Fruit fly (Drosophila melanogaster) whole organism, embryonic: ENCODE measurements around the gene geko.
A peak's percentile ranks its signal among the peaks of the same experiment; 100 is the strongest.

Experiments
- Atf-2 ChIP-seq: fragments of 200-800 bp; sonication (Bioruptor generic); optimal IDR thresholded peaks from 2 replicates; lab custom pipeline; 2016; ENCODE audit warnings: missing biosample characterization, missing genetic modification characterization
- CG10565 ChIP-seq: fragments of 200-800 bp; sonication (Bioruptor generic); optimal IDR thresholded peaks from 3 replicates; lab custom pipeline; 2016; ENCODE audit warnings: missing biosample characterization, mild to moderate bottlenecking, missing genetic modification characterization
- CG11247 ChIP-seq: fragments of 200-800 bp; sonication (Bioruptor generic); IDR thresholded peaks from 2 replicates; pipeline ENCODE4 v1.3.6; 2022; ENCODE audit warnings: missing biosample characterization, missing genetic modification characterization
- CG11560 ChIP-seq: fragments of 200-800 bp; sonication (Bioruptor generic); IDR thresholded peaks from 3 replicates; pipeline ENCODE4 v1.3.6; 2022; ENCODE audit warnings: missing biosample characterization, missing genetic modification characterization
- CG11695 ChIP-seq: fragments of 200-800 bp; sonication (Bioruptor generic); IDR thresholded peaks from 3 replicates; pipeline ENCODE4 v1.3.6; 2022; ENCODE audit warnings: missing biosample characterization, missing genetic modification characterization
- CG12391 ChIP-seq: fragments of 200-800 bp; sonication (Bioruptor generic); optimal IDR thresholded peaks from 3 replicates; lab custom pipeline; 2018; ENCODE audit warnings: missing biosample characterization, mild to moderate bottlenecking, missing genetic modification characterization, moderate library complexity
- CG13287 ChIP-seq: fragments of 200-800 bp; sonication (Bioruptor generic); IDR thresholded peaks from 2 replicates; pipeline ENCODE4 v1.3.6; 2022; ENCODE audit warnings: missing biosample characterization, missing genetic modification characterization; ENCODE audit not compliant: partially characterized antibody
- CG13624 ChIP-seq: fragments of 200-800 bp; sonication (Bioruptor generic); optimal IDR thresholded peaks from 2 replicates; lab custom pipeline; 2016; ENCODE audit warnings: missing biosample characterization, missing genetic modification characterization
- CG1529 ChIP-seq: fragments of 200-800 bp; sonication (Bioruptor generic); optimal IDR thresholded peaks from 3 replicates; lab custom pipeline; 2018; ENCODE audit warnings: missing biosample characterization, missing genetic modification characterization
- CG18599 ChIP-seq: fragments of 200-800 bp; sonication (Bioruptor generic); optimal IDR thresholded peaks from 3 replicates; lab custom pipeline; 2017; ENCODE audit warnings: missing biosample characterization, missing genetic modification characterization, mild to moderate bottlenecking, moderate library complexity, missing genetic modification reagents
- CG2120 ChIP-seq: fragments of 200-800 bp; sonication (Bioruptor generic); optimal IDR thresholded peaks from 3 replicates; lab custom pipeline; 2016; ENCODE audit warnings: missing biosample characterization, missing genetic modification characterization
- CG2875 ChIP-seq: fragments of 200-800 bp; sonication (Bioruptor generic); optimal IDR thresholded peaks from 2 replicates; lab custom pipeline; 2017; ENCODE audit warnings: missing biosample characterization, mild to moderate bottlenecking, missing genetic modification characterization, missing genetic modification reagents
- CG31365 ChIP-seq: fragments of 200-800 bp; sonication (Bioruptor generic); optimal IDR thresholded peaks from 2 replicates; lab custom pipeline; 2018; ENCODE audit warnings: missing biosample characterization, mild to moderate bottlenecking, missing genetic modification characterization
- CG3995 ChIP-seq: fragments of 200-800 bp; sonication (Bioruptor generic); optimal IDR thresholded peaks from 3 replicates; lab custom pipeline; 2016; ENCODE audit warnings: missing biosample characterization, missing genetic modification characterization
- CG4328 ChIP-seq: fragments of 200-800 bp; sonication (Bioruptor generic); optimal IDR thresholded peaks from 3 replicates; lab custom pipeline; 2017; ENCODE audit warnings: missing biosample characterization, missing genetic modification reagents, missing genetic modification characterization
- CG7987 ChIP-seq: fragments of 200-800 bp; sonication (Bioruptor generic); optimal IDR thresholded peaks from 2 replicates; lab custom pipeline; 2018; ENCODE audit warnings: missing biosample characterization, mild to moderate bottlenecking, missing genetic modification characterization, moderate library complexity
- CG8290 ChIP-seq, 3 experiments: fragments of 200-800 bp; sonication (Bioruptor generic); optimal IDR thresholded peaks; 2 replicates each; lab custom pipeline; 2016 to 2019; ENCODE audit warnings: missing biosample characterization in 3 of 3, missing genetic modification characterization in 3 of 3, mild to moderate bottlenecking in 2 of 3, moderate library complexity in 1 of 3
- Chrac-16 ChIP-seq: fragments of 200-800 bp; sonication (Bioruptor generic); optimal IDR thresholded peaks from 3 replicates; lab custom pipeline; 2016; ENCODE audit warnings: missing biosample characterization, missing genetic modification characterization
- CkIIα-i1 ChIP-seq: fragments of 200-800 bp; sonication (Bioruptor generic); IDR thresholded peaks from 2 replicates; pipeline ENCODE4 v1.3.6; 2022; ENCODE audit warnings: missing biosample characterization, missing genetic modification characterization
- Dip2 ChIP-seq: fragments of 200-800 bp; sonication (Bioruptor generic); IDR thresholded peaks from 2 replicates; pipeline ENCODE4 v1.3.6; 2022; ENCODE audit warnings: missing biosample characterization, missing genetic modification characterization
- Elba2 ChIP-seq: fragments of 200-800 bp; sonication (Bioruptor generic); optimal IDR thresholded peaks from 3 replicates; lab custom pipeline; 2016; ENCODE audit warnings: missing biosample characterization, missing genetic modification characterization
- Ets97D ChIP-seq: fragments of 200-800 bp; sonication (Bioruptor generic); optimal IDR thresholded peaks from 3 replicates; lab custom pipeline; 2016; ENCODE audit warnings: missing biosample characterization, missing genetic modification characterization
- Fer2 ChIP-seq: fragments of 200-800 bp; sonication (Bioruptor generic); optimal IDR thresholded peaks from 2 replicates; lab custom pipeline; 2018; ENCODE audit warnings: missing biosample characterization, mild to moderate bottlenecking, missing genetic modification characterization, moderate library complexity
- Fer3 ChIP-seq: fragments of 200-800 bp; sonication (Bioruptor generic); optimal IDR thresholded peaks from 2 replicates; lab custom pipeline; 2018; ENCODE audit warnings: missing biosample characterization, mild to moderate bottlenecking, missing genetic modification characterization, moderate library complexity
- Gug ChIP-seq: fragments of 200-800 bp; sonication (Bioruptor generic); IDR thresholded peaks from 4 replicates; pipeline ENCODE4 v1.3.6; 2022; ENCODE audit warnings: missing biosample characterization, missing genetic modification characterization
- H2.0 ChIP-seq: fragments of 200-800 bp; sonication (Bioruptor generic); IDR thresholded peaks from 2 replicates; pipeline ENCODE4 v1.3.6; 2022; ENCODE audit warnings: missing biosample characterization, missing genetic modification characterization
- Hmx ChIP-seq: fragments of 200-800 bp; sonication (Bioruptor generic); optimal IDR thresholded peaks from 2 replicates; lab custom pipeline; 2016; ENCODE audit warnings: missing biosample characterization, missing genetic modification characterization
- Hr39 ChIP-seq: fragments of >200 bp; optimal IDR thresholded peaks from 2 replicates; lab custom pipeline; 2017
- Hr51 ChIP-seq, 2 experiments: fragments of 200-800 bp; sonication (Bioruptor generic); optimal IDR thresholded peaks; 2 replicates in 1 of 2; 3 replicates in 1 of 2; lab custom pipeline; 2016 to 2018; ENCODE audit warnings: missing biosample characterization in 2 of 2, missing genetic modification characterization in 2 of 2, mild to moderate bottlenecking in 1 of 2, moderate library complexity in 1 of 2
- Med ChIP-seq: fragments of 200-800 bp; sonication (Bioruptor generic); peaks from one replicate; lab custom pipeline; 2016; ENCODE audit warnings: missing biosample characterization, missing genetic modification characterization, mild to moderate bottlenecking, inconsistent platforms, moderate library complexity
- Nf-YB ChIP-seq: fragments of 200-800 bp; sonication (Bioruptor generic); optimal IDR thresholded peaks from 3 replicates; lab custom pipeline; 2019; ENCODE audit warnings: missing biosample characterization, mild to moderate bottlenecking, missing genetic modification characterization, moderate library complexity
- Vsx1 ChIP-seq: fragments of 200-800 bp; sonication (Bioruptor generic); optimal IDR thresholded peaks from 2 replicates; lab custom pipeline; 2017; ENCODE audit warnings: missing biosample characterization, mild to moderate bottlenecking, missing genetic modification characterization, missing genetic modification reagents
- amos ChIP-seq: fragments of 200-800 bp; sonication (Bioruptor generic); IDR thresholded peaks from 2 replicates; pipeline ENCODE4 v1.3.6; 2022; ENCODE audit warnings: missing biosample characterization, missing genetic modification characterization; ENCODE audit not compliant: partially characterized antibody
- btn ChIP-seq: fragments of 200-800 bp; sonication (Bioruptor generic); optimal IDR thresholded peaks from 2 replicates; lab custom pipeline; 2016; ENCODE audit warnings: missing biosample characterization, missing genetic modification characterization
- cad ChIP-seq: fragments of >200 bp; optimal IDR thresholded peaks from 2 replicates; lab custom pipeline; 2017; ENCODE audit warnings: missing biosample characterization, missing genetic modification characterization
- da ChIP-seq: fragments of 200-800 bp; sonication (Bioruptor generic); optimal IDR thresholded peaks from 2 replicates; lab custom pipeline; 2016; ENCODE audit warnings: missing biosample characterization, missing genetic modification characterization
- disco-r ChIP-seq: fragments of 200-800 bp; sonication (Bioruptor generic); optimal IDR thresholded peaks from 2 replicates; lab custom pipeline; 2016; ENCODE audit warnings: missing biosample characterization, missing genetic modification characterization
- dpn ChIP-seq, 2 experiments: fragments of 200-800 bp; sonication (Bioruptor generic); optimal IDR thresholded peaks; 3 replicates each; lab custom pipeline; 2016; ENCODE audit warnings: missing biosample characterization in 2 of 2, missing genetic modification characterization in 2 of 2
- emc ChIP-seq: fragments of 200-800 bp; sonication (Bioruptor generic); optimal IDR thresholded peaks from 2 replicates; lab custom pipeline; 2016; ENCODE audit warnings: missing biosample characterization, missing genetic modification characterization
- h ChIP-seq: fragments of >200 bp; optimal IDR thresholded peaks from 2 replicates; lab custom pipeline; 2017
- hb ChIP-seq: fragments of 200-800 bp; sonication (Bioruptor generic); IDR thresholded peaks from 3 replicates; pipeline ENCODE4 v1.3.6; 2022; ENCODE audit warnings: missing biosample characterization, missing genetic modification characterization; ENCODE audit not compliant: partially characterized antibody
- ind ChIP-seq: fragments of 200-800 bp; sonication (Bioruptor generic); optimal IDR thresholded peaks from 3 replicates; lab custom pipeline; 2016; ENCODE audit warnings: missing biosample characterization, missing genetic modification characterization
- jing ChIP-seq: fragments of 200-800 bp; sonication (Bioruptor generic); optimal IDR thresholded peaks from 2 replicates; lab custom pipeline; 2018; ENCODE audit warnings: missing biosample characterization, mild to moderate bottlenecking, missing genetic modification characterization
- kay ChIP-seq: fragments of 200-800 bp; sonication (Bioruptor generic); optimal IDR thresholded peaks from 2 replicates; lab custom pipeline; 2016; ENCODE audit warnings: missing biosample characterization, missing genetic modification characterization
- mld ChIP-seq: fragments of 200-800 bp; sonication (Bioruptor generic); IDR thresholded peaks from 3 replicates; pipeline ENCODE4 v1.3.6; 2022; ENCODE audit warnings: missing biosample characterization, missing genetic modification characterization; ENCODE audit not compliant: partially characterized antibody
- nerfin-1 ChIP-seq: fragments of 200-800 bp; sonication (Bioruptor generic); optimal IDR thresholded peaks from 3 replicates; lab custom pipeline; 2019; ENCODE audit warnings: missing biosample characterization, mild to moderate bottlenecking, missing genetic modification characterization, moderate library complexity
- pnt ChIP-seq: fragments of 200-800 bp; sonication (Bioruptor generic); optimal IDR thresholded peaks from 3 replicates; lab custom pipeline; 2016; ENCODE audit warnings: missing biosample characterization, missing genetic modification characterization
- vnd ChIP-seq: fragments of 200-800 bp; sonication (Bioruptor generic); IDR thresholded peaks from 3 replicates; pipeline ENCODE4 v1.3.6; 2022; ENCODE audit warnings: missing biosample characterization, missing genetic modification characterization; ENCODE audit not compliant: partially characterized antibody

geko gene

dm6 chr3L:18106021-18106944 is 32.9 kb upstream of the geko start, which contains the start of the genes CG13698 and mRpS26 (continued):
- TF ChIP-seq jing (GFP tag; lab: Kevin White, UChicago) = peak; percentile 21
- peak; percentile 65 for TF ChIP-seq Fer2 (tag; lab: Kevin White, UChicago)
- TF ChIP-seq Hr39 (lab: Kevin White, UChicago) = no peak
- peak; percentile 47 for TF ChIP-seq nerfin-1 (tag; lab: Kevin White, UChicago)
- peak; percentile 53 for TF ChIP-seq CG1529 (GFP tag; lab: Kevin White, UChicago)
- TF ChIP-seq Fer3 (tag; lab: Kevin White, UChicago) = peak; percentile 75
- TF ChIP-seq dpn (GFP tag; optimal IDR thresholded peaks at IDR 0.05; lab: Kevin White, UChicago) = peak; percentile 54 to 80
- TF ChIP-seq CG11560 (tag; lab: Robert Waterston, UW) = no peak
- TF ChIP-seq btn (GFP tag; lab: Kevin White, UChicago) = no peak
- no peak for TF ChIP-seq CG10565 (GFP tag; lab: Kevin White, UChicago)
- TF ChIP-seq CG2875 (GFP tag; lab: Kevin White, UChicago) = peak; percentile 15
- peak; percentile 49 for TF ChIP-seq Nf-YB (GFP tag; lab: Kevin White, UChicago)
- TF ChIP-seq mld (GFP tag; lab: Robert Waterston, UW) = no peak
- peak; percentile 35; the same call in 1 of the 2 replicates for TF ChIP-seq H2.0 (GFP tag; lab: Robert Waterston, UW)
- TF ChIP-seq CG3995 (GFP tag; lab: Kevin White, UChicago) = peak; percentile 60
- peak; percentile 14 for TF ChIP-seq CG7987 (GFP tag; lab: Kevin White, UChicago)
- 0 out of 2 replicates have a peak, but pooled peaks have one; percentile 57 for TF ChIP-seq CG11247 (GFP tag; lab: Robert Waterston, UW)
- no peak for TF ChIP-seq da
- no peak for TF ChIP-seq Hmx
- TF ChIP-seq Chrac-16 (GFP tag; lab: Kevin White, UChicago) = peak; percentile 52
- no peak for TF ChIP-seq CkIIα-i1 (GFP tag; lab: Robert Waterston, UW)
- TF ChIP-seq h (lab: Kevin White, UChicago) = no peak
- peak; percentile 24 for TF ChIP-seq Ets97D (GFP tag; lab: Kevin White, UChicago)

- TF ChIP-seq Atf-2 (GFP tag; lab: Kevin White, UChicago) = no peak
- peak; percentile 10 for TF ChIP-seq CG18599 (GFP tag; lab: Kevin White, UChicago)
- no peak for TF ChIP-seq Vsx1 (GFP tag; lab: Kevin White, UChicago)
- TF ChIP-seq CG4328 (GFP tag; lab: Kevin White, UChicago) = no peak
- TF ChIP-seq ind (GFP tag; lab: Kevin White, UChicago) = peak; percentile 14
- no peak for TF ChIP-seq Gug (GFP tag; lab: Robert Waterston, UW)
- peak; percentile 18 for TF ChIP-seq CG12391 (tag; lab: Kevin White, UChicago)
- no peak for TF ChIP-seq disco-r
- peak; percentile 74 for TF ChIP-seq CG13287 (GFP tag; lab: Robert Waterston, UW)
- TF ChIP-seq CG11695 (GFP tag; lab: Robert Waterston, UW) = no peak
- peak in 1 of 2 experiments; percentile 3 for TF ChIP-seq Hr51 (GFP tag; optimal IDR thresholded peaks at IDR 0.05; lab: Kevin White, UChicago)
- no peak for TF ChIP-seq pnt (GFP tag; lab: Kevin White, UChicago)
- no peak for TF ChIP-seq Elba2 (GFP tag; lab: Kevin White, UChicago)
- TF ChIP-seq Med (GFP tag; lab: Kevin White, UChicago) = peak; percentile 67
- 0 out of 3 replicates have a peak, but pooled peaks have one; percentile 45 for TF ChIP-seq vnd (GFP tag; lab: Robert Waterston, UW)
- no peak for TF ChIP-seq Dip2
- TF ChIP-seq CG13624 (GFP tag; lab: Kevin White, UChicago) = no peak
- peak; percentile 44; the same call in 1 of the 2 replicates for TF ChIP-seq amos (GFP tag; lab: Robert Waterston, UW)
- TF ChIP-seq CG2120 (GFP tag; lab: Kevin White, UChicago) = peak; percentile 34
- peak; percentile 77 for TF ChIP-seq hb (GFP tag; lab: Robert Waterston, UW)
- no peak for TF ChIP-seq CG8290 (GFP tag; optimal IDR thresholded peaks at IDR 0.05; lab: Kevin White, UChicago)
- TF ChIP-seq CG8290 (tag; optimal IDR thresholded peaks at IDR 0.05; lab: Kevin White, UChicago) = no peak
- no peak for TF ChIP-seq cad (GFP tag; lab: Kevin White, UChicago)
- TF ChIP-seq CG31365 (tag; lab: Kevin White, UChicago) = no peak
- no peak for TF ChIP-seq kay (GFP tag; lab: Kevin White, UChicago)
- no peak for TF ChIP-seq emc
These were observed 29.7 kb upstream of the geko start, which contains the start of the genes Polr3D and mus304 for dm6 chr3L:18109459-18109863. Gene Polr3D, minus strand, starts transcription at chr3L:18109574. Gene mus304, plus strand, starts transcription at chr3L:18109814.
